Fruit fly (Drosophila melanogaster) whole organism, embryonic: Measurements from ENCODE around the gene RabX5.

ENCODE experiments used
- B-H1 ChIP-seq: fragments of 200-800 bp; sonication (Bioruptor generic); IDR thresholded peaks from 3 replicates; pipeline ENCODE4 v1.3.6; 2022; ENCODE audit warnings: missing biosample characterization, missing genetic modification characterization
- BtbVII ChIP-seq: fragments of 200-800 bp; sonication (Bioruptor generic); optimal IDR thresholded peaks from 3 replicates; lab custom pipeline; 2017; ENCODE audit warnings: missing biosample characterization, mild to moderate bottlenecking, missing genetic modification characterization
- CG10431 ChIP-seq: fragments of 200-800 bp; sonication (Bioruptor generic); optimal IDR thresholded peaks from 3 replicates; lab custom pipeline; 2018; ENCODE audit warnings: missing biosample characterization, mild to moderate bottlenecking, missing genetic modification characterization
- CG11093 ChIP-seq: fragments of 200-800 bp; sonication (Bioruptor generic); IDR thresholded peaks from 3 replicates; pipeline ENCODE4 v1.3.6; 2022; ENCODE audit warnings: missing biosample characterization, missing genetic modification characterization
- CG12155 ChIP-seq: fragments of 200-800 bp; sonication (Bioruptor generic); optimal IDR thresholded peaks from 3 replicates; lab custom pipeline; 2016; ENCODE audit warnings: missing biosample characterization, missing genetic modification characterization
- CG12391 ChIP-seq: fragments of 200-800 bp; sonication (Bioruptor generic); optimal IDR thresholded peaks from 3 replicates; lab custom pipeline; 2018; ENCODE audit warnings: missing biosample characterization, mild to moderate bottlenecking, missing genetic modification characterization, moderate library complexity
- CG13123 ChIP-seq: fragments of 200-800 bp; sonication (Bioruptor generic); optimal IDR thresholded peaks from 2 replicates; lab custom pipeline; 2016; ENCODE audit warnings: missing biosample characterization, missing genetic modification characterization
- CG14014 ChIP-seq: fragments of 200-800 bp; sonication (Bioruptor generic); IDR thresholded peaks from 2 replicates; pipeline ENCODE4 v1.3.6; 2022; ENCODE audit warnings: missing biosample characterization, missing genetic modification characterization
- CG14860 ChIP-seq: fragments of 200-800 bp; sonication (Bioruptor generic); IDR thresholded peaks from 3 replicates; pipeline ENCODE4 v1.3.6; 2022; ENCODE audit warnings: missing biosample characterization, missing genetic modification characterization; ENCODE audit not compliant: partially characterized antibody
- CG1529 ChIP-seq: fragments of 200-800 bp; sonication (Bioruptor generic); optimal IDR thresholded peaks from 3 replicates; lab custom pipeline; 2018; ENCODE audit warnings: missing biosample characterization, missing genetic modification characterization
- CG17361 ChIP-seq: fragments of 200-800 bp; sonication (Bioruptor generic); IDR thresholded peaks from 3 replicates; pipeline ENCODE4 v1.3.6; 2022; ENCODE audit warnings: missing biosample characterization, missing genetic modification characterization
- CG18476 ChIP-seq: fragments of 200-800 bp; sonication (Bioruptor generic); optimal IDR thresholded peaks from 2 replicates; lab custom pipeline; 2016; ENCODE audit warnings: missing biosample characterization, mild to moderate bottlenecking, missing genetic modification characterization
- CG18619 ChIP-seq: fragments of 200-800 bp; sonication (Bioruptor generic); optimal IDR thresholded peaks from 3 replicates; lab custom pipeline; 2017; ENCODE audit warnings: missing biosample characterization, mild to moderate bottlenecking, missing genetic modification characterization
- CG2116 ChIP-seq: fragments of 200-800 bp; sonication (Bioruptor generic); optimal IDR thresholded peaks from 3 replicates; lab custom pipeline; 2018; ENCODE audit warnings: missing biosample characterization, mild to moderate bottlenecking, missing genetic modification characterization
- CG3065 ChIP-seq: fragments of 200-800 bp; sonication (Bioruptor generic); optimal IDR thresholded peaks from 2 replicates; lab custom pipeline; 2016; ENCODE audit warnings: missing biosample characterization, missing genetic modification characterization
- CG31365 ChIP-seq: fragments of 200-800 bp; sonication (Bioruptor generic); optimal IDR thresholded peaks from 2 replicates; lab custom pipeline; 2018; ENCODE audit warnings: missing biosample characterization, mild to moderate bottlenecking, missing genetic modification characterization
- CG33557 ChIP-seq: fragments of 200-800 bp; sonication (Bioruptor generic); optimal IDR thresholded peaks from 2 replicates; lab custom pipeline; 2019; ENCODE audit warnings: missing biosample characterization, mild to moderate bottlenecking, missing genetic modification characterization, moderate library complexity
- CG3847 ChIP-seq: fragments of 200-800 bp; sonication (Bioruptor generic); IDR thresholded peaks from 2 replicates; pipeline ENCODE4 v1.3.6; 2022; ENCODE audit warnings: missing biosample characterization, missing genetic modification characterization
- CG42726 ChIP-seq: fragments of 200-800 bp; sonication (Bioruptor generic); IDR thresholded peaks from 2 replicates; pipeline ENCODE4 v1.3.6; 2022; ENCODE audit warnings: missing biosample characterization, missing genetic modification characterization; ENCODE audit not compliant: partially characterized antibody
- CG4730 ChIP-seq: fragments of 200-800 bp; sonication (Bioruptor generic); IDR thresholded peaks from 2 replicates; pipeline ENCODE4 v1.3.6; 2022; ENCODE audit warnings: missing biosample characterization, missing genetic modification characterization
- CG6683 ChIP-seq: fragments of 200-800 bp; sonication (Bioruptor generic); optimal IDR thresholded peaks from 2 replicates; lab custom pipeline; 2017; ENCODE audit warnings: missing biosample characterization, mild to moderate bottlenecking, missing genetic modification characterization, missing genetic modification reagents
- CG8281 ChIP-seq: fragments of 200-800 bp; sonication (Bioruptor generic); optimal IDR thresholded peaks from 2 replicates; lab custom pipeline; 2018; ENCODE audit warnings: missing biosample characterization, mild to moderate bottlenecking, missing genetic modification characterization, moderate library complexity
- D19B ChIP-seq: fragments of 200-800 bp; sonication (Bioruptor generic); optimal IDR thresholded peaks from 2 replicates; lab custom pipeline; 2017; ENCODE audit warnings: missing biosample characterization, mild to moderate bottlenecking, missing genetic modification characterization
- Ets65A ChIP-seq: fragments of 200-800 bp; sonication (Bioruptor generic); peaks from one replicate; lab custom pipeline; 2016; ENCODE audit warnings: missing biosample characterization, missing genetic modification characterization
- HmgZ ChIP-seq: fragments of 200-800 bp; sonication (Bioruptor generic); optimal IDR thresholded peaks from 2 replicates; lab custom pipeline; 2018; ENCODE audit warnings: missing biosample characterization, mild to moderate bottlenecking, missing genetic modification characterization
- Oli ChIP-seq: fragments of 200-800 bp; sonication (Bioruptor generic); optimal IDR thresholded peaks from 2 replicates; lab custom pipeline; 2018; ENCODE audit warnings: missing biosample characterization, mild to moderate bottlenecking, missing genetic modification characterization, moderate library complexity
- Sry-β ChIP-seq: fragments of 200-800 bp; sonication (Bioruptor generic); optimal IDR thresholded peaks from 2 replicates; lab custom pipeline; 2018; ENCODE audit warnings: missing biosample characterization, mild to moderate bottlenecking, missing genetic modification characterization, moderate library complexity
- Xbp1 ChIP-seq: fragments of 200-800 bp; sonication (Bioruptor generic); optimal IDR thresholded peaks from 3 replicates; lab custom pipeline; 2016; ENCODE audit warnings: missing biosample characterization, mild to moderate bottlenecking, missing genetic modification characterization
- ara ChIP-seq: fragments of 200-800 bp; sonication (Bioruptor generic); IDR thresholded peaks from 2 replicates; pipeline ENCODE4 v1.3.6; 2022; ENCODE audit warnings: missing biosample characterization, missing genetic modification characterization
- caup ChIP-seq: fragments of 200-800 bp; sonication (Bioruptor generic); optimal IDR thresholded peaks from 3 replicates; lab custom pipeline; 2017; ENCODE audit warnings: missing biosample characterization, mild to moderate bottlenecking, missing genetic modification characterization, moderate library complexity; ENCODE audit not compliant: severe bottlenecking
- ci ChIP-seq: fragments of 200-800 bp; sonication (Bioruptor generic); IDR thresholded peaks from 3 replicates; pipeline ENCODE4 v1.3.6; 2022; ENCODE audit warnings: missing biosample characterization, missing genetic modification characterization
- da ChIP-seq: fragments of 200-800 bp; sonication (Bioruptor generic); optimal IDR thresholded peaks from 2 replicates; lab custom pipeline; 2016; ENCODE audit warnings: missing biosample characterization, missing genetic modification characterization
- dmrt11E ChIP-seq: fragments of 200-800 bp; sonication (Bioruptor generic); optimal IDR thresholded peaks from 3 replicates; lab custom pipeline; 2018; ENCODE audit warnings: missing biosample characterization, mild to moderate bottlenecking, missing genetic modification characterization, moderate library complexity
- exex ChIP-seq: fragments of 200-800 bp; sonication (Bioruptor generic); optimal IDR thresholded peaks from 4 replicates; lab custom pipeline; 2018; ENCODE audit warnings: missing biosample characterization, mild to moderate bottlenecking, missing genetic modification characterization, moderate library complexity
- fd64A ChIP-seq: fragments of 200-800 bp; sonication (Bioruptor generic); optimal IDR thresholded peaks from 3 replicates; lab custom pipeline; 2018; ENCODE audit warnings: missing biosample characterization, mild to moderate bottlenecking, missing genetic modification characterization
- gce ChIP-seq: fragments of 200-800 bp; sonication (Bioruptor generic); IDR thresholded peaks from 3 replicates; pipeline ENCODE4 v1.3.6; 2022; ENCODE audit warnings: missing biosample characterization, missing genetic modification characterization
- gem ChIP-seq: fragments of 200-800 bp; sonication (Bioruptor generic); optimal IDR thresholded peaks from 2 replicates; lab custom pipeline; 2019; ENCODE audit warnings: missing biosample characterization, mild to moderate bottlenecking, missing genetic modification characterization, moderate library complexity
- jing ChIP-seq: fragments of 200-800 bp; sonication (Bioruptor generic); optimal IDR thresholded peaks from 2 replicates; lab custom pipeline; 2018; ENCODE audit warnings: missing biosample characterization, mild to moderate bottlenecking, missing genetic modification characterization
- jumu ChIP-seq: fragments of 200-800 bp; sonication (Bioruptor generic); optimal IDR thresholded peaks from 3 replicates; lab custom pipeline; 2016; ENCODE audit warnings: missing biosample characterization, missing genetic modification characterization
- nerfin-2 ChIP-seq: fragments of 200-800 bp; sonication (Bioruptor generic); IDR thresholded peaks from 2 replicates; pipeline ENCODE4 v1.3.6; 2022; ENCODE audit warnings: missing biosample characterization, missing genetic modification characterization; ENCODE audit not compliant: partially characterized antibody
- p53 ChIP-seq: fragments of 200-800 bp; sonication (Bioruptor generic); optimal IDR thresholded peaks from 2 replicates; lab custom pipeline; 2016; ENCODE audit warnings: missing biosample characterization, missing genetic modification characterization
- phol ChIP-seq: fragments of 200-800 bp; sonication (Bioruptor generic); optimal IDR thresholded peaks from 3 replicates; lab custom pipeline; 2018; ENCODE audit warnings: missing biosample characterization, mild to moderate bottlenecking, missing genetic modification characterization, moderate library complexity
- pzg ChIP-seq: fragments of 200-800 bp; sonication (Bioruptor generic); optimal IDR thresholded peaks from 3 replicates; lab custom pipeline; 2018; ENCODE audit warnings: missing biosample characterization, mild to moderate bottlenecking, missing genetic modification characterization, moderate library complexity
- sc ChIP-seq, 3 experiments: fragments of >200 bp in 2 of 3; fragments of 200-800 bp in 1 of 3; sonication (Bioruptor generic) in 1 of 3; optimal IDR thresholded peaks; 2 replicates in 2 of 3; 3 replicates in 1 of 3; lab custom pipeline; 2017; ENCODE audit warnings: mild to moderate bottlenecking in 1 of 3, missing biosample characterization in 1 of 3, missing genetic modification characterization in 1 of 3, missing genetic modification reagents in 1 of 3
- sob ChIP-seq: fragments of 200-800 bp; sonication (Bioruptor generic); IDR thresholded peaks from 2 replicates; pipeline ENCODE4 v1.3.6; 2022; ENCODE audit warnings: missing biosample characterization, missing genetic modification characterization
- stwl ChIP-seq: fragments of 200-800 bp; sonication (Bioruptor generic); optimal IDR thresholded peaks from 3 replicates; lab custom pipeline; 2018; ENCODE audit warnings: missing biosample characterization, mild to moderate bottlenecking, missing genetic modification characterization, moderate library complexity
- unc-4 ChIP-seq: fragments of 200-800 bp; sonication (Bioruptor generic); IDR thresholded peaks from 2 replicates; pipeline ENCODE4 v1.3.6; 2022; ENCODE audit warnings: missing biosample characterization, missing genetic modification characterization; ENCODE audit not compliant: partially characterized antibody
- unpg ChIP-seq: fragments of 200-800 bp; sonication (Bioruptor generic); optimal IDR thresholded peaks from 3 replicates; lab custom pipeline; 2018; ENCODE audit warnings: missing biosample characterization, mild to moderate bottlenecking, missing genetic modification characterization, moderate library complexity

The RabX5 gene

dm6 chr3L:1690727-1691413 lies 21.0 kb upstream of the RabX5 start (continued):
- TF ChIP-seq Oli (tag; lab: Kevin White, UChicago) (peak; percentile 8), Sry-β (GFP tag; lab: Kevin White, UChicago) (no peak), CG4730 (GFP tag; lab: Robert Waterston, UW) (no peak), sob (0 out of 2 replicates have a peak, but pooled peaks have one; percentile 10), CG12155 (GFP tag; lab: Kevin White, UChicago) (no peak), CG3065 (GFP tag; lab: Kevin White, UChicago) (no peak), gem (tag; lab: Kevin White, UChicago) (peak; percentile 50), CG11093 (GFP tag; lab: Robert Waterston, UW) (no peak), dmrt11E (tag; lab: Kevin White, UChicago) (peak; percentile 39), HmgZ (tag; lab: Kevin White, UChicago) (no peak), BtbVII (GFP tag; lab: Kevin White, UChicago) (peak; percentile 23), jumu (GFP tag; lab: Kevin White, UChicago) (no peak), fd64A (GFP tag; lab: Kevin White, UChicago) (peak; percentile 61), unpg (GFP tag; lab: Kevin White, UChicago) (no peak), nerfin-2 (GFP tag; lab: Robert Waterston, UW) (no peak), caup (GFP tag; lab: Kevin White, UChicago) (no peak), pzg (GFP tag; lab: Kevin White, UChicago) (no peak), CG42726 (GFP tag; lab: Robert Waterston, UW) (no peak), Xbp1 (peak; percentile 20), CG33557 (GFP tag; lab: Kevin White, UChicago) (peak; percentile 9), ara (GFP tag; lab: Robert Waterston, UW) (no peak), stwl (tag; lab: Kevin White, UChicago) (no peak), da (GFP tag; lab: Kevin White, UChicago) (no peak), CG13123 (GFP tag; lab: Kevin White, UChicago) (no peak), B-H1 (GFP tag; lab: Robert Waterston, UW) (no peak; the same call in 2 of the 3 replicates), exex (no peak), gce (no peak; the same call in 2 of the 3 replicates), CG17361 (GFP tag; lab: Robert Waterston, UW) (peak; percentile 42; the same call in 1 of the 3 replicates), Ets65A (GFP tag; lab: Kevin White, UChicago) (peak; percentile 75), ci (GFP tag; lab: Robert Waterston, UW) (peak; percentile 58), phol (tag; lab: Kevin White, UChicago) (peak; percentile 54), CG8281 (no peak), p53 (GFP tag; lab: Kevin White, UChicago) (peak; percentile 15), CG12391 (tag; lab: Kevin White, UChicago) (peak; percentile 27), D19B (GFP tag; lab: Kevin White, UChicago) (no peak), CG6683 (GFP tag; lab: Kevin White, UChicago) (no peak), jing (GFP tag; lab: Kevin White, UChicago) (no peak), CG18619 (GFP tag; lab: Kevin White, UChicago) (peak; percentile 5), CG18476 (no peak), CG2116 (GFP tag; lab: Kevin White, UChicago) (no peak), sc (optimal IDR thresholded peaks at IDR 0.05; lab: Kevin White, UChicago) (no peak), sc (GFP tag; optimal IDR thresholded peaks at IDR 0.05; lab: Kevin White, UChicago) (peak; percentile 46), CG3847 (GFP tag; lab: Robert Waterston, UW) (0 out of 2 replicates have a peak, but pooled peaks have one; percentile 1), CG1529 (GFP tag; lab: Kevin White, UChicago) (peak; percentile 11), CG10431 (GFP tag; lab: Kevin White, UChicago) (peak; percentile 69), unc-4 (GFP tag; lab: Robert Waterston, UW) (no peak), CG14860 (GFP tag; lab: Robert Waterston, UW) (no peak), CG31365 (tag; lab: Kevin White, UChicago) (peak; percentile 15), CG14014 (GFP tag; lab: Robert Waterston, UW) (no peak)
